Worm (Caenorhabditis elegans): ENCODE measurements around the gene C07G2.5.

ce11 chrIII:4452749-4453148 is 46.1 kb downstream of the C07G2.5 start:
- no peak for TF ChIP-seq nhr-11 (tag; optimal IDR thresholded peaks at IDR 0.05)
- TF ChIP-seq ceh-14 (tag; optimal IDR thresholded peaks at IDR 0.05) = no peak
- TF ChIP-seq T23F11.4 (GFP tag; optimal IDR thresholded peaks at IDR 0.05) = no peak

Measured in whole organism, late embryonic.